Fruit fly (Drosophila melanogaster) whole organism, prepupa: ENCODE results near the gene CG32694.

Experiments used
- Blimp-1 ChIP-seq: fragments of 200-800 bp; sonication (Bioruptor generic); optimal IDR thresholded peaks from 3 replicates; lab custom pipeline; 2017; ENCODE audit warnings: missing biosample characterization, missing genetic modification characterization, mild to moderate bottlenecking, moderate library complexity, missing genetic modification reagents
- CG10631 ChIP-seq: fragments of 200-800 bp; sonication (Bioruptor generic); optimal IDR thresholded peaks from 2 replicates; lab custom pipeline; 2016; ENCODE audit warnings: missing biosample characterization, missing genetic modification characterization
- CG10669 ChIP-seq: fragments of 200-800 bp; sonication (Bioruptor generic); optimal IDR thresholded peaks from 3 replicates; lab custom pipeline; 2018; ENCODE audit warnings: missing biosample characterization, mild to moderate bottlenecking, missing genetic modification characterization, moderate library complexity
- CG11294 ChIP-seq: fragments of 200-800 bp; sonication (Bioruptor generic); IDR thresholded peaks from 2 replicates; pipeline ENCODE4 v1.3.6; 2022; ENCODE audit warnings: missing biosample characterization, missing genetic modification characterization
- CG11902 ChIP-seq: fragments of 200-800 bp; sonication (Bioruptor generic); optimal IDR thresholded peaks from 3 replicates; lab custom pipeline; 2016; ENCODE audit warnings: missing biosample characterization, missing genetic modification characterization
- CG15336 ChIP-seq: fragments of 200-800 bp; sonication (Bioruptor generic); IDR thresholded peaks from 2 replicates; pipeline ENCODE4 v1.3.6; 2022; ENCODE audit warnings: missing biosample characterization, missing genetic modification characterization
- CG1621 ChIP-seq: fragments of 200-800 bp; sonication (Bioruptor generic); optimal IDR thresholded peaks from 3 replicates; lab custom pipeline; 2018; ENCODE audit warnings: missing biosample characterization, mild to moderate bottlenecking, missing genetic modification characterization
- CG16779 ChIP-seq: fragments of 200-800 bp; sonication (Bioruptor generic); optimal IDR thresholded peaks from 3 replicates; lab custom pipeline; 2017; ENCODE audit warnings: missing biosample characterization, mild to moderate bottlenecking, missing genetic modification characterization
- CG3032 ChIP-seq: fragments of 200-800 bp; optimal IDR thresholded peaks from 2 replicates; lab custom pipeline; 2019; ENCODE audit warnings: missing biosample characterization, mild to moderate bottlenecking, missing genetic modification characterization, moderate library complexity
- CG31627 ChIP-seq: fragments of 200-800 bp; sonication (Bioruptor generic); optimal IDR thresholded peaks from 3 replicates; lab custom pipeline; 2016; ENCODE audit warnings: missing biosample characterization, missing genetic modification characterization
- CG34406 ChIP-seq: fragments of 200-800 bp; sonication (Bioruptor generic); optimal IDR thresholded peaks from 3 replicates; lab custom pipeline; 2016; ENCODE audit warnings: missing biosample characterization, missing genetic modification characterization
- CG3919 ChIP-seq: fragments of 200-800 bp; sonication (Bioruptor generic); optimal IDR thresholded peaks from 3 replicates; lab custom pipeline; 2016; ENCODE audit warnings: missing biosample characterization, missing genetic modification characterization
- CG4318 ChIP-seq: fragments of 200-800 bp; sonication (Bioruptor generic); optimal IDR thresholded peaks from 3 replicates; lab custom pipeline; 2017; ENCODE audit warnings: missing biosample characterization, mild to moderate bottlenecking, missing genetic modification characterization
- CG6163 ChIP-seq: fragments of 200-800 bp; sonication (Bioruptor generic); IDR thresholded peaks from 3 replicates; pipeline ENCODE4 v1.3.6; 2022; ENCODE audit warnings: missing biosample characterization, missing genetic modification characterization
- CG6276 ChIP-seq: fragments of 200-800 bp; sonication (Bioruptor generic); optimal IDR thresholded peaks from 2 replicates; lab custom pipeline; 2017; ENCODE audit warnings: missing biosample characterization, mild to moderate bottlenecking, missing genetic modification characterization
- CG6792 ChIP-seq: fragments of 200-800 bp; sonication (Bioruptor generic); optimal IDR thresholded peaks from 3 replicates; lab custom pipeline; 2016; ENCODE audit warnings: missing biosample characterization, missing genetic modification characterization
- CG6808 ChIP-seq: fragments of 200-800 bp; sonication (Bioruptor generic); optimal IDR thresholded peaks from 3 replicates; lab custom pipeline; 2017; ENCODE audit warnings: missing biosample characterization, missing genetic modification characterization, mild to moderate bottlenecking, moderate library complexity, missing genetic modification reagents
- CG6854 ChIP-seq: fragments of 200-800 bp; sonication (Bioruptor generic); optimal IDR thresholded peaks from 2 replicates; lab custom pipeline; 2017; ENCODE audit warnings: missing biosample characterization, mild to moderate bottlenecking, missing genetic modification characterization
- CG8119 ChIP-seq: fragments of 200-800 bp; sonication (Bioruptor generic); IDR thresholded peaks from 3 replicates; pipeline ENCODE4 v1.3.6; 2022; ENCODE audit warnings: missing biosample characterization, missing genetic modification characterization
- CG8319 ChIP-seq: fragments of 200-800 bp; sonication (Bioruptor generic); optimal IDR thresholded peaks from 3 replicates; lab custom pipeline; 2016; ENCODE audit warnings: missing biosample characterization, missing genetic modification characterization
- CG8632 ChIP-seq: fragments of 200-800 bp; sonication (Bioruptor generic); optimal IDR thresholded peaks from 3 replicates; lab custom pipeline; 2016; ENCODE audit warnings: missing biosample characterization, missing genetic modification characterization
- CG9139 ChIP-seq: fragments of 200-800 bp; sonication (Bioruptor generic); optimal IDR thresholded peaks from 3 replicates; lab custom pipeline; 2017; ENCODE audit warnings: missing biosample characterization, mild to moderate bottlenecking, missing genetic modification characterization
- Eip75B ChIP-seq: fragments of 200-800 bp; sonication (Bioruptor generic); optimal IDR thresholded peaks from 3 replicates; lab custom pipeline; 2016; ENCODE audit warnings: missing biosample characterization, missing genetic modification characterization
- Eip93F ChIP-seq: fragments of 200-800 bp; sonication (Bioruptor generic); optimal IDR thresholded peaks from 2 replicates; lab custom pipeline; 2016; ENCODE audit warnings: missing biosample characterization, mild to moderate bottlenecking, missing genetic modification characterization
- Ets21C ChIP-seq: fragments of 200-800 bp; sonication (Bioruptor generic); optimal IDR thresholded peaks from 3 replicates; lab custom pipeline; 2016; ENCODE audit warnings: missing biosample characterization, missing genetic modification characterization
- Ets96B ChIP-seq: fragments of 200-800 bp; optimal IDR thresholded peaks from 2 replicates; lab custom pipeline; 2019; ENCODE audit warnings: missing biosample characterization, mild to moderate bottlenecking, missing genetic modification characterization, moderate library complexity
- Gug ChIP-seq: fragments of 200-800 bp; sonication (Bioruptor generic); IDR thresholded peaks from 2 replicates; pipeline ENCODE4 v1.3.6; 2022; ENCODE audit warnings: missing biosample characterization, missing genetic modification characterization
- Hr38 ChIP-seq: sonication (Bioruptor generic); optimal IDR thresholded peaks from 2 replicates; lab custom pipeline; 2016; ENCODE audit warnings: missing biosample characterization, missing genetic modification characterization
- Hr4 ChIP-seq: fragments of 200-800 bp; sonication (Bioruptor generic); optimal IDR thresholded peaks from 3 replicates; lab custom pipeline; 2016; ENCODE audit warnings: missing biosample characterization, missing genetic modification characterization
- Lpt ChIP-seq: fragments of 200-800 bp; sonication (Bioruptor generic); optimal IDR thresholded peaks from 3 replicates; lab custom pipeline; 2016; ENCODE audit warnings: missing biosample characterization, missing genetic modification characterization
- Met ChIP-seq: fragments of 200-800 bp; sonication (Bioruptor generic); optimal IDR thresholded peaks from 3 replicates; lab custom pipeline; 2016; ENCODE audit warnings: missing biosample characterization, missing genetic modification characterization
- OdsH ChIP-seq: fragments of 200-800 bp; sonication (Bioruptor generic); optimal IDR thresholded peaks from 3 replicates; lab custom pipeline; 2016; ENCODE audit warnings: missing biosample characterization, missing genetic modification characterization
- Smox ChIP-seq: fragments of 200-800 bp; sonication (Bioruptor generic); optimal IDR thresholded peaks from 3 replicates; lab custom pipeline; 2016; ENCODE audit warnings: missing biosample characterization, missing genetic modification characterization
- Sox15 ChIP-seq: fragments of 200-800 bp; sonication (Bioruptor generic); optimal IDR thresholded peaks from 3 replicates; lab custom pipeline; 2016; ENCODE audit warnings: missing biosample characterization, missing genetic modification characterization
- achi ChIP-seq: fragments of 200-800 bp; sonication (Bioruptor generic); optimal IDR thresholded peaks from 3 replicates; lab custom pipeline; 2016; ENCODE audit warnings: missing biosample characterization, missing genetic modification characterization
- acj6 ChIP-seq: fragments of 200-800 bp; sonication (Bioruptor generic); optimal IDR thresholded peaks from 3 replicates; lab custom pipeline; 2016; ENCODE audit warnings: missing biosample characterization, missing genetic modification characterization
- cyc ChIP-seq: fragments of 200-800 bp; sonication (Bioruptor generic); optimal IDR thresholded peaks from 3 replicates; lab custom pipeline; 2016; ENCODE audit warnings: missing biosample characterization, missing genetic modification characterization
- dac ChIP-seq: fragments of 200-800 bp; sonication (Bioruptor generic); optimal IDR thresholded peaks from 2 replicates; lab custom pipeline; 2017; ENCODE audit warnings: missing biosample characterization, mild to moderate bottlenecking, missing genetic modification characterization
- dsx ChIP-seq: fragments of 200-800 bp; optimal IDR thresholded peaks from 3 replicates; lab custom pipeline; 2019; ENCODE audit warnings: missing biosample characterization, mild to moderate bottlenecking, missing genetic modification characterization, moderate library complexity; ENCODE audit not compliant: poor library complexity, severe bottlenecking
- eg ChIP-seq: fragments of 200-800 bp; sonication (Bioruptor generic); IDR thresholded peaks from 3 replicates; pipeline ENCODE4 v1.3.6; 2022; ENCODE audit warnings: missing biosample characterization, missing genetic modification characterization
- esn ChIP-seq: fragments of 200-800 bp; sonication (Bioruptor generic); optimal IDR thresholded peaks from 2 replicates; lab custom pipeline; 2016; ENCODE audit warnings: missing biosample characterization, mild to moderate bottlenecking, missing genetic modification characterization, moderate library complexity
- fd59A ChIP-seq: fragments of 200-800 bp; sonication (Bioruptor generic); optimal IDR thresholded peaks from 2 replicates; lab custom pipeline; 2017; ENCODE audit warnings: missing biosample characterization, mild to moderate bottlenecking, missing genetic modification characterization, missing genetic modification reagents
- fkh ChIP-seq: fragments of 200-800 bp; sonication (Bioruptor generic); optimal IDR thresholded peaks from 3 replicates; lab custom pipeline; 2017; ENCODE audit warnings: missing biosample characterization, mild to moderate bottlenecking, missing genetic modification characterization, moderate library complexity
- lz ChIP-seq: fragments of 200-800 bp; sonication (Bioruptor generic); optimal IDR thresholded peaks from 3 replicates; lab custom pipeline; 2016; ENCODE audit warnings: missing biosample characterization, missing genetic modification characterization
- net ChIP-seq: fragments of 200-800 bp; sonication (Bioruptor generic); optimal IDR thresholded peaks from 3 replicates; lab custom pipeline; 2016; ENCODE audit warnings: missing biosample characterization, missing genetic modification characterization
- pdm3 ChIP-seq: fragments of 200-800 bp; sonication (Bioruptor generic); optimal IDR thresholded peaks from 3 replicates; lab custom pipeline; 2016; ENCODE audit warnings: missing biosample characterization, missing genetic modification characterization
- salr ChIP-seq, 2 experiments: fragments of 200-800 bp; sonication (Bioruptor generic); optimal IDR thresholded peaks; 3 replicates each; lab custom pipeline; 2016 to 2018; ENCODE audit warnings: missing biosample characterization in 2 of 2, missing genetic modification characterization in 2 of 2, mild to moderate bottlenecking in 1 of 2
- spab ChIP-seq: fragments of 200-800 bp; sonication (Bioruptor generic); optimal IDR thresholded peaks from 2 replicates; lab custom pipeline; 2017; ENCODE audit warnings: missing biosample characterization, mild to moderate bottlenecking, missing genetic modification characterization, missing genetic modification reagents
- svp ChIP-seq: fragments of 200-800 bp; sonication (Bioruptor generic); peaks from one replicate; lab custom pipeline; 2016; ENCODE audit warnings: missing biosample characterization, missing genetic modification characterization
- topi ChIP-seq: fragments of 200-800 bp; sonication (Bioruptor generic); optimal IDR thresholded peaks from 3 replicates; lab custom pipeline; 2016; ENCODE audit warnings: missing biosample characterization, missing genetic modification characterization

CG32694 gene

dm6 chrX:10020857-10021256, 31.4 kb downstream of the CG32694 start:
- TF ChIP-seq Gug (GFP tag; lab: Robert Waterston, UW) (no peak), svp (GFP tag; lab: Kevin White, UChicago) (no peak), CG16779 (no peak), pdm3 (GFP tag; lab: Kevin White, UChicago) (no peak), Hr38 (GFP tag; lab: Kevin White, UChicago) (no peak), dac (GFP tag; lab: Kevin White, UChicago) (no peak), Ets21C (GFP tag; lab: Kevin White, UChicago) (no peak), cyc (GFP tag; lab: Kevin White, UChicago) (no peak), Sox15 (no peak), CG3919 (GFP tag; lab: Kevin White, UChicago) (no peak), CG10669 (GFP tag; lab: Kevin White, UChicago) (no peak), CG8119 (GFP tag; lab: Robert Waterston, UW) (no peak), CG10631 (no peak), spab (GFP tag; lab: Kevin White, UChicago) (no peak)

- TF ChIP-seq Gug (GFP tag; lab: Robert Waterston, UW), result no peak
- TF ChIP-seq CG4318, result no peak
- peak; percentile 45 for TF ChIP-seq Blimp-1
- no peak for TF ChIP-seq salr (GFP tag; optimal IDR thresholded peaks at IDR 0.05; lab: Kevin White, UChicago)
- TF ChIP-seq CG16779, result peak; percentile 24
- peak; percentile 45 for TF ChIP-seq CG9139
- no peak for TF ChIP-seq fkh (GFP tag; lab: Kevin White, UChicago)
- no peak for TF ChIP-seq esn (GFP tag; lab: Kevin White, UChicago)
- TF ChIP-seq CG31627 (GFP tag; lab: Kevin White, UChicago), result no peak
- TF ChIP-seq CG6792 (GFP tag; lab: Kevin White, UChicago), result no peak
- TF ChIP-seq CG1621 (tag; lab: Kevin White, UChicago), result no peak
- no peak for TF ChIP-seq Eip93F (GFP tag; lab: Kevin White, UChicago)
- no peak for TF ChIP-seq CG6276 (GFP tag; lab: Kevin White, UChicago)
- peak; percentile 61 for TF ChIP-seq eg (GFP tag; lab: Robert Waterston, UW)
- TF ChIP-seq Met (GFP tag; lab: Kevin White, UChicago), result peak; percentile 34
- TF ChIP-seq CG34406, result peak; percentile 38
- peak; percentile 0 for TF ChIP-seq Eip75B (GFP tag; lab: Kevin White, UChicago)
- TF ChIP-seq CG6854 (GFP tag; lab: Kevin White, UChicago), result peak; percentile 55
- peak; percentile 38 for TF ChIP-seq CG6808 (GFP tag; lab: Kevin White, UChicago)
- TF ChIP-seq Ets96B (tag; lab: Kevin White, UChicago), result no peak
- TF ChIP-seq dsx (GFP tag; lab: Kevin White, UChicago), result no peak
- no peak for TF ChIP-seq OdsH
- no peak for TF ChIP-seq Sox15
- no peak for TF ChIP-seq dac (GFP tag; lab: Kevin White, UChicago)
- no peak for TF ChIP-seq pdm3 (GFP tag; lab: Kevin White, UChicago)
- no peak for TF ChIP-seq CG8319 (GFP tag; lab: Kevin White, UChicago)
- peak; percentile 48 for TF ChIP-seq net (GFP tag; lab: Kevin White, UChicago)
- no peak for TF ChIP-seq fd59A (GFP tag; lab: Kevin White, UChicago)
- TF ChIP-seq Hr4 (GFP tag; lab: Kevin White, UChicago), result no peak
- TF ChIP-seq cyc (GFP tag; lab: Kevin White, UChicago), result no peak
- peak; percentile 55; the same call in 2 of the 3 replicates for TF ChIP-seq CG6163 (GFP tag; lab: Robert Waterston, UW)
- TF ChIP-seq svp (GFP tag; lab: Kevin White, UChicago), result no peak
- peak; percentile 35 for TF ChIP-seq CG8632 (GFP tag; lab: Kevin White, UChicago)
- no peak for TF ChIP-seq Smox (GFP tag; lab: Kevin White, UChicago)
- no peak for TF ChIP-seq CG3032
- peak; percentile 17 for TF ChIP-seq CG3919 (GFP tag; lab: Kevin White, UChicago)
- TF ChIP-seq CG11902 (GFP tag; lab: Kevin White, UChicago), result no peak
- TF ChIP-seq acj6 (GFP tag; lab: Kevin White, UChicago), result no peak
- TF ChIP-seq spab (GFP tag; lab: Kevin White, UChicago), result no peak
- TF ChIP-seq topi, result no peak
- TF ChIP-seq CG11294 (GFP tag; lab: Robert Waterston, UW), result no peak
- no peak for TF ChIP-seq lz (GFP tag; lab: Kevin White, UChicago)
- TF ChIP-seq Lpt, result no peak
- TF ChIP-seq CG15336 (GFP tag; lab: Robert Waterston, UW), result 0 out of 2 replicates have a peak, but pooled peaks have one; percentile 25
- peak; percentile 3 for TF ChIP-seq achi (GFP tag; lab: Kevin White, UChicago)
These were observed 32.3 kb downstream of the CG32694 start for dm6 chrX:10021809-10022208.
